Worm (Caenorhabditis elegans) whole organism, L1 larva: ENCODE results near the gene Y116A8C.24.

Source experiments
- C04F5.9 ChIP-seq: sonication (generic microtip); optimal IDR thresholded peaks from 2 replicates; lab custom pipeline; 2016; ENCODE audit warnings: missing genetic modification characterization, missing compliant biosample characterization
- aha-1 ChIP-seq: fragments of 150-350 bp; optimal IDR thresholded peaks from 2 replicates; lab custom pipeline; 2014; ENCODE audit warnings: missing biosample characterization, missing genetic modification characterization
- alr-1 ChIP-seq: fragments of 200-800 bp; sonication (Bioruptor generic); optimal IDR thresholded peaks from 2 replicates; lab custom pipeline; 2018; ENCODE audit warnings: borderline replicate concordance, mild to moderate bottlenecking, missing genetic modification characterization, missing compliant biosample characterization
- aly-2 ChIP-seq: fragments of 150-350 bp; optimal IDR thresholded peaks from 2 replicates; lab custom pipeline; 2014; ENCODE audit warnings: missing biosample characterization, missing genetic modification characterization
- blmp-1 ChIP-seq: fragments of 150-350 bp; optimal IDR thresholded peaks from 2 replicates; lab custom pipeline; 2014; ENCODE audit warnings: missing biosample characterization, missing genetic modification characterization
- ceh-82 ChIP-seq, 3 experiments: fragments of 150-350 bp in 1 of 3; sonication (generic microtip) in 2 of 3; optimal IDR thresholded peaks; 2 replicates each; lab custom pipeline; 2014 to 2017; ENCODE audit warnings: missing biosample characterization in 3 of 3, missing genetic modification characterization in 3 of 3
- ceh-88 ChIP-seq: fragments of 200-800 bp; sonication (Bioruptor generic); IDR thresholded peaks from 2 replicates; pipeline ENCODE4 v1.3.6; 2022; ENCODE audit warnings: missing genetic modification characterization, missing compliant biosample characterization
- ces-1 ChIP-seq: fragments of 150-350 bp; optimal IDR thresholded peaks from 2 replicates; lab custom pipeline; 2014; ENCODE audit warnings: missing biosample characterization, missing genetic modification reagents, missing genetic modification characterization
- efl-1 ChIP-seq, 4 experiments: fragments of 150-350 bp; optimal IDR thresholded peaks in 3 of 4; peaks in 1 of 4; 1 replicate in 1 of 4; 2 replicates in 3 of 4; lab custom pipeline; 2014; ENCODE audit warnings: missing biosample characterization in 2 of 4, missing genetic modification characterization in 2 of 4, missing genetic modification reagents in 2 of 4
- egl-13 ChIP-seq: sonication (generic microtip); optimal IDR thresholded peaks from 2 replicates; lab custom pipeline; 2016; ENCODE audit warnings: missing genotype, missing genetic modification reagents, missing genetic modification characterization, missing compliant biosample characterization
- elt-3 ChIP-seq, 6 experiments: fragments of 150-350 bp in 1 of 6; sonication (generic microtip); optimal IDR thresholded peaks; 2 replicates each; lab custom pipeline; 2017 to 2018; ENCODE audit warnings: missing biosample characterization in 6 of 6, missing genetic modification characterization in 6 of 6, inconsistent platforms in 1 of 6
- ets-5 ChIP-seq: fragments of 200-800 bp; sonication (Bioruptor generic); IDR thresholded peaks from 2 replicates; pipeline ENCODE4 v1.3.6; 2022; ENCODE audit warnings: missing genetic modification characterization, missing compliant biosample characterization
- fkh-4 ChIP-seq: sonication (generic microtip); optimal IDR thresholded peaks from 2 replicates; lab custom pipeline; 2016; ENCODE audit warnings: missing compliant biosample characterization, missing genetic modification characterization, borderline replicate concordance
- grh-1 ChIP-seq: fragments of 200-800 bp; sonication (Bioruptor generic); IDR thresholded peaks from 2 replicates; pipeline ENCODE4 v1.3.6; 2022; ENCODE audit warnings: missing genetic modification reagents, missing genetic modification characterization, missing compliant biosample characterization
- hlh-17 ChIP-seq: fragments of 200-800 bp; sonication (Bioruptor generic); optimal IDR thresholded peaks from 2 replicates; lab custom pipeline; 2018; ENCODE audit warnings: missing genetic modification characterization, mild to moderate bottlenecking, missing compliant biosample characterization, moderate library complexity, borderline replicate concordance
- hlh-4 ChIP-seq: sonication (generic microtip); optimal IDR thresholded peaks from 2 replicates; lab custom pipeline; 2016; ENCODE audit warnings: mild to moderate bottlenecking, missing genetic modification characterization, missing compliant biosample characterization
- hpl-2 ChIP-seq: fragments of 150-350 bp; optimal IDR thresholded peaks from 2 replicates; lab custom pipeline; 2014; ENCODE audit warnings: missing biosample characterization, missing genetic modification reagents, missing genetic modification characterization
- lin-13 ChIP-seq: fragments of 150-350 bp; optimal IDR thresholded peaks from 2 replicates; lab custom pipeline; 2014; ENCODE audit warnings: missing biosample characterization, missing genetic modification reagents, missing genetic modification characterization
- lin-35 ChIP-seq, 2 experiments: fragments of 150-350 bp; optimal IDR thresholded peaks; 2 replicates each; lab custom pipeline; 2014; ENCODE audit warnings: missing biosample characterization in 2 of 2, missing genetic modification characterization in 2 of 2, missing genetic modification reagents in 2 of 2
- mab-9 ChIP-seq: fragments of 200-800 bp; sonication (Bioruptor generic); IDR thresholded peaks from 2 replicates; pipeline ENCODE4 v1.3.6; 2022; ENCODE audit warnings: missing genetic modification reagents, missing genetic modification characterization, missing compliant biosample characterization
- mep-1 ChIP-seq: fragments of 150-350 bp; optimal IDR thresholded peaks from 2 replicates; lab custom pipeline; 2014; ENCODE audit warnings: missing biosample characterization, missing genetic modification characterization
- nhr-12 ChIP-seq: sonication (generic microtip); optimal IDR thresholded peaks from 2 replicates; lab custom pipeline; 2017; ENCODE audit warnings: missing biosample characterization, missing genetic modification characterization
- nhr-19 ChIP-seq: fragments of 200-800 bp; sonication (Bioruptor generic); conservative IDR thresholded peaks from 2 replicates; pipeline ENCODE4 v1.3.6; 2022; ENCODE audit warnings: missing genetic modification characterization, missing compliant biosample characterization
- nhr-28 ChIP-seq: fragments of 150-350 bp; optimal IDR thresholded peaks from 2 replicates; lab custom pipeline; 2014; ENCODE audit warnings: missing biosample characterization, missing genetic modification characterization
- nhr-85 ChIP-seq: sonication (generic microtip); peaks from one replicate; lab custom pipeline; 2016; ENCODE audit warnings: missing genetic modification characterization, inconsistent platforms, missing compliant biosample characterization
- nhr-90 ChIP-seq: sonication (generic microtip); optimal IDR thresholded peaks from 2 replicates; lab custom pipeline; 2016; ENCODE audit warnings: mild to moderate bottlenecking, missing genetic modification characterization, missing compliant biosample characterization; ENCODE audit not compliant: poor library complexity
- pag-3 ChIP-seq: sonication (generic microtip); optimal IDR thresholded peaks from 2 replicates; lab custom pipeline; 2017; ENCODE audit warnings: missing genetic modification characterization, mild to moderate bottlenecking, missing compliant biosample characterization, antibody characterized with exemption, borderline replicate concordance; ENCODE audit not compliant: insufficient read depth
- pqm-1 ChIP-seq: sonication (generic microtip); optimal IDR thresholded peaks from 3 replicates; lab custom pipeline; 2017; ENCODE audit warnings: missing biosample characterization, missing genetic modification characterization
- skn-1 ChIP-seq: fragments of 150-350 bp; optimal IDR thresholded peaks from 2 replicates; lab custom pipeline; 2014; ENCODE audit warnings: missing biosample characterization, missing genetic modification characterization
- sox-4 ChIP-seq: sonication (generic microtip); optimal IDR thresholded peaks from 2 replicates; lab custom pipeline; 2016; ENCODE audit warnings: missing genetic modification characterization, missing compliant biosample characterization
- sptf-1 ChIP-seq: fragments of 150-350 bp; optimal IDR thresholded peaks from 2 replicates; lab custom pipeline; 2014; ENCODE audit warnings: missing biosample characterization, missing genetic modification characterization
- tbx-2 ChIP-seq: sonication (generic microtip); optimal IDR thresholded peaks from 2 replicates; lab custom pipeline; 2016; ENCODE audit warnings: missing genetic modification characterization, missing compliant biosample characterization
- unc-62 ChIP-seq: fragments of 150-350 bp; optimal IDR thresholded peaks from 2 replicates; lab custom pipeline; 2014; ENCODE audit warnings: missing biosample characterization, missing genetic modification reagents, missing genetic modification characterization
- unc-98 ChIP-seq: fragments of 200-800 bp; sonication (Bioruptor generic); IDR thresholded peaks from 2 replicates; pipeline ENCODE4 v1.3.6; 2022; ENCODE audit warnings: missing genetic modification characterization, missing compliant biosample characterization
- xbp-1 ChIP-seq: sonication (generic microtip); optimal IDR thresholded peaks from 2 replicates; lab custom pipeline; 2016; ENCODE audit warnings: missing genetic modification characterization, missing compliant biosample characterization
- ztf-4 ChIP-seq: fragments of 150-350 bp; optimal IDR thresholded peaks from 2 replicates; lab custom pipeline; 2014; ENCODE audit warnings: missing biosample characterization, missing genetic modification characterization

Gene Y116A8C.24

ce11 chrIV:17099113-17099512 lies 28.4 kb upstream of the Y116A8C.24 start:
- TF ChIP-seq egl-13 (tag; lab: Kevin White, UChicago), result no peak
- TF ChIP-seq nhr-12 (tag; lab: Kevin White, UChicago), result no peak
- no peak for TF ChIP-seq mab-9 (GFP tag; lab: Robert Waterston, UW)
- TF ChIP-seq hpl-2 (GFP tag; lab: Kevin White, UChicago), result no peak
- no peak for TF ChIP-seq pqm-1 (tag; lab: Kevin White, UChicago)
- peak; percentile 14 for TF ChIP-seq nhr-85 (tag; lab: Kevin White, UChicago)
- no peak for TF ChIP-seq C04F5.9 (tag; lab: Kevin White, UChicago)
- no peak for TF ChIP-seq sox-4 (tag; lab: Kevin White, UChicago)
- no peak for TF ChIP-seq grh-1 (GFP tag; lab: Robert Waterston, UW)
- no peak for TF ChIP-seq hlh-4 (tag; lab: Kevin White, UChicago)
- TF ChIP-seq tbx-2 (tag; lab: Kevin White, UChicago), result no peak
- no peak for TF ChIP-seq ceh-88 (GFP tag; lab: Robert Waterston, UW)
- no peak for TF ChIP-seq sptf-1
- no peak for TF ChIP-seq hlh-17 (GFP tag; lab: Kevin White, UChicago)
- no peak for TF ChIP-seq efl-1 (optimal IDR thresholded peaks at IDR 0.05; lab: Kevin White, UChicago)
- TF ChIP-seq efl-1 (GFP tag; optimal IDR thresholded peaks at IDR 0.05 in 1 of 2; lab: Kevin White, UChicago), result peak in 1 of 2 experiments; percentile 43

- TF ChIP-seq xbp-1 (tag; lab: Kevin White, UChicago) (no peak), nhr-28 (tag; lab: Kevin White, UChicago) (no peak), skn-1 (tag; lab: Kevin White, UChicago) (no peak), elt-3 (tag; optimal IDR thresholded peaks at IDR 0.05; lab: Kevin White, UChicago) (no peak), ets-5 (GFP tag; lab: Robert Waterston, UW) (no peak), unc-98 (GFP tag; lab: Robert Waterston, UW) (no peak), ces-1 (GFP tag; lab: Kevin White, UChicago) (no peak), fkh-4 (no peak)
- TF ChIP-seq, all 84 proteins: peak for 0
Observed at ce11 chrIV:17096168-17096567, 25.5 kb upstream of the Y116A8C.24 start, which contains the start of gene Y116A8C.27. Gene Y116A8C.27 (minus strand): TSS chrIV:17096268.

- TF ChIP-seq pag-3 (tag; lab: Kevin White, UChicago), result no peak
- no peak for TF ChIP-seq sptf-1
- no peak for TF ChIP-seq efl-1 (optimal IDR thresholded peaks at IDR 0.05; lab: Kevin White, UChicago)
- TF ChIP-seq efl-1 (GFP tag; optimal IDR thresholded peaks at IDR 0.05 in 1 of 2; lab: Kevin White, UChicago), result peak in 1 of 2 experiments; percentile 89
- no peak for TF ChIP-seq blmp-1 (tag; lab: Kevin White, UChicago)
- TF ChIP-seq aha-1 (tag; lab: Kevin White, UChicago), result no peak
- TF ChIP-seq mep-1 (tag; lab: Kevin White, UChicago), result peak; percentile 2
- TF ChIP-seq unc-62 (GFP tag; lab: Kevin White, UChicago), result no peak
- no peak for TF ChIP-seq aly-2 (tag; lab: Kevin White, UChicago)
- TF ChIP-seq nhr-12 (tag; lab: Kevin White, UChicago), result no peak
- no peak for TF ChIP-seq alr-1 (tag; lab: Kevin White, UChicago)
- TF ChIP-seq lin-35 (GFP tag; optimal IDR thresholded peaks at IDR 0.05; lab: Kevin White, UChicago), result peak in 1 of 2 experiments; percentile 24
- no peak for TF ChIP-seq ceh-82 (tag; optimal IDR thresholded peaks at IDR 0.05; lab: Kevin White, UChicago)
Observed at ce11 chrIV:17093701-17094100, 23.0 kb upstream of the Y116A8C.24 start, which contains the start of gene Y116A8C.29. Gene Y116A8C.29 (plus strand): TSS chrIV:17094028.

- TF ChIP-seq lin-13 (no peak), nhr-19 (GFP tag; lab: Robert Waterston, UW) (no peak), blmp-1 (tag; lab: Kevin White, UChicago) (no peak), efl-1 (optimal IDR thresholded peaks at IDR 0.05; lab: Kevin White, UChicago) (no peak), efl-1 (GFP tag; optimal IDR thresholded peaks at IDR 0.05 in 1 of 2; lab: Kevin White, UChicago) (peak in 1 of 2 experiments; percentile 31), ztf-4 (tag; lab: Kevin White, UChicago) (peak; percentile 0), ets-5 (GFP tag; lab: Robert Waterston, UW) (no peak), nhr-90 (tag; lab: Kevin White, UChicago) (peak; percentile 9), alr-1 (tag; lab: Kevin White, UChicago) (no peak)
Observed at ce11 chrIV:17088849-17089248, 18.2 kb upstream of the Y116A8C.24 start, which contains the start of gene Y116A8C.43. Gene Y116A8C.43 (plus strand): TSS chrIV:17088851.
